Fruit fly (Drosophila melanogaster) Kc167 (cell line): ENCODE results near the gene senju.

ENCODE experiments used
- Myc ChIP-seq: fragments of >200 bp; optimal IDR thresholded peaks from 2 replicates; lab custom pipeline; 2017; ENCODE audit warnings: missing external identifiers
- Sin3A ChIP-seq: fragments of >200 bp; optimal IDR thresholded peaks from 2 replicates; lab custom pipeline; 2018; ENCODE audit warnings: missing external identifiers
- psq ChIP-seq: fragments of >200 bp; optimal IDR thresholded peaks from 2 replicates; lab custom pipeline; 2017; ENCODE audit warnings: missing external identifiers
- ttk ChIP-seq: sonication (Bioruptor generic); optimal IDR thresholded peaks from 2 replicates; lab custom pipeline; 2017; ENCODE audit warnings: missing external identifiers

DNA sequence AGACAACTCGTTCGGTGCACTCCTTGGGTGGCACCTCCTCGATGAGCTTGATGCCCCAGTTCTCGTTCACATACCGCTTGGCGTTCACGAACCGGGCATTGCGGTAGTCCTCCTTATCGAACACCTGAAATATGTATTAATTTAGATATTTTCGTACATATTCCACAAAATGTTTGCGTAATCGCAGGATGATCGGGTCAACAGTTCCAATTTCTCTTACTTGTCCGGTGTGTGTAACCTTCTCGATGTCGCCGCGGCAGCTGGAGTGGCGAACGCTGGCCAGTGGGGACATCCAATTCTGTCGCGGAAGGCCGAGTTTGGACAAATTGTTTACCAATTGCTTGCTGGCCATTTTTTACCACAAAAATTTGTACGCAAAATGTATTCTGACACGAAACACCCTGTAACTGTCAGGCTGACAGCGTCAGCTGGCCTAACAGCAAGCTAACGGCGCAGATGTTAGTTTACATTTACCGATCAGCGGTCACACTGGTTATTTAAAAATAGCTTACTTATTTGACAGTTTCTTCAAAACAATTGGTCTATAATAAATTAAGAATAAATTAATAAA is 47.2 kb downstream of the senju start, which contains the start of gene ND-13A:
- no peak for TF ChIP-seq ttk (lab: Kevin White, UChicago)
- no peak for TF ChIP-seq Myc (lab: Kevin White, UChicago)
- TF ChIP-seq psq (lab: Kevin White, UChicago): no peak
- no peak for TF ChIP-seq Sin3A
